Worm (Caenorhabditis elegans) whole organism, young adult: ENCODE measurements around the gene sam-4.

Source experiments
- B0261.1 ChIP-seq: sonication (generic microtip); optimal IDR thresholded peaks from 2 replicates; lab custom pipeline; 2016; ENCODE audit warnings: mild to moderate bottlenecking, missing genetic modification characterization, moderate library complexity, missing compliant biosample characterization
- B0336.3 ChIP-seq: fragments of 200-800 bp; sonication (Bioruptor generic); IDR thresholded peaks from 2 replicates; pipeline ENCODE4 v1.3.6; 2022; ENCODE audit warnings: missing genetic modification characterization, missing compliant biosample characterization
- C17E4.6 ChIP-seq: fragments of 200-800 bp; sonication (Bioruptor generic); IDR thresholded peaks from 2 replicates; pipeline ENCODE4 v1.3.6; 2022; ENCODE audit warnings: missing genetic modification reagents, missing genetic modification characterization, missing compliant biosample characterization
- F23B12.7 ChIP-seq: sonication (generic microtip); optimal IDR thresholded peaks from 2 replicates; lab custom pipeline; 2017; ENCODE audit warnings: missing genetic modification characterization, mild to moderate bottlenecking, missing compliant biosample characterization, antibody characterized with exemption, moderate library complexity; ENCODE audit not compliant: insufficient read depth
- F37B4.10 ChIP-seq: fragments of 200-800 bp; sonication (Bioruptor generic); IDR thresholded peaks from 2 replicates; pipeline ENCODE4 v1.3.6; 2022; ENCODE audit warnings: missing genetic modification characterization, missing compliant biosample characterization
- F57C9.4 ChIP-seq: sonication (generic microtip); optimal IDR thresholded peaks from 2 replicates; lab custom pipeline; 2017; ENCODE audit warnings: mild to moderate bottlenecking, missing genetic modification characterization, missing compliant biosample characterization
- K12H6.12 ChIP-seq: fragments of 200-800 bp; sonication (Bioruptor generic); optimal IDR thresholded peaks from 2 replicates; lab custom pipeline; 2018; ENCODE audit warnings: mild to moderate bottlenecking, missing genetic modification characterization, missing compliant biosample characterization
- Y53G8AR.9 ChIP-seq: fragments of 200-800 bp; sonication (Bioruptor generic); conservative IDR thresholded peaks from 2 replicates; pipeline ENCODE4 v1.3.6; 2022; ENCODE audit warnings: missing genetic modification reagents, missing genetic modification characterization, missing compliant biosample characterization
- akir-1 ChIP-seq: fragments of 200-800 bp; sonication (Bioruptor generic); optimal IDR thresholded peaks from 2 replicates; lab custom pipeline; 2018; ENCODE audit warnings: mild to moderate bottlenecking, missing genetic modification characterization, moderate library complexity, missing compliant biosample characterization
- aptf-2 ChIP-seq: fragments of 200-800 bp; sonication (Bioruptor generic); conservative IDR thresholded peaks from 2 replicates; pipeline ENCODE4 v1.3.6; 2022; ENCODE audit warnings: missing genetic modification reagents, missing genetic modification characterization, missing compliant biosample characterization
- aptf-3 ChIP-seq: fragments of 200-800 bp; sonication (Bioruptor generic); IDR thresholded peaks from 2 replicates; pipeline ENCODE4 v1.3.6; 2022; ENCODE audit warnings: missing genetic modification characterization, missing compliant biosample characterization
- atf-7 ChIP-seq: sonication (generic microtip); optimal IDR thresholded peaks from 2 replicates; lab custom pipeline; 2017; ENCODE audit warnings: mild to moderate bottlenecking, missing genetic modification characterization, missing compliant biosample characterization
- athp-1 ChIP-seq: sonication (generic microtip); optimal IDR thresholded peaks from 2 replicates; lab custom pipeline; 2017; ENCODE audit warnings: mild to moderate bottlenecking, missing genetic modification characterization, missing compliant biosample characterization
- ccch-3 ChIP-seq: fragments of 200-800 bp; sonication (Bioruptor generic); optimal IDR thresholded peaks from 2 replicates; lab custom pipeline; 2018; ENCODE audit warnings: mild to moderate bottlenecking, missing genetic modification characterization, missing compliant biosample characterization
- cebp-1 ChIP-seq, 2 experiments: fragments of 200-800 bp in 1 of 2; sonication (Bioruptor generic) in 1 of 2; sonication (generic microtip) in 1 of 2; IDR thresholded peaks in 1 of 2; optimal IDR thresholded peaks in 1 of 2; 2 replicates each; pipeline versions ENCODE4 v1.3.6 to Lab custom; 2017 to 2022; ENCODE audit warnings: missing compliant biosample characterization in 2 of 2, missing genetic modification characterization in 2 of 2, mild to moderate bottlenecking in 1 of 2, missing genetic modification reagents in 1 of 2, moderate library complexity in 1 of 2
- ceh-100 ChIP-seq: fragments of 200-800 bp; sonication (Bioruptor generic); IDR thresholded peaks from 2 replicates; pipeline ENCODE4 v1.3.6; 2022; ENCODE audit warnings: missing genetic modification reagents, missing genetic modification characterization, missing compliant biosample characterization
- ceh-58 ChIP-seq: fragments of 200-800 bp; sonication (Bioruptor generic); IDR thresholded peaks from 2 replicates; pipeline ENCODE4 v1.3.6; 2022; ENCODE audit warnings: missing genetic modification characterization, missing compliant biosample characterization
- dox-1 ChIP-seq: fragments of 200-800 bp; sonication (Bioruptor generic); IDR thresholded peaks from 2 replicates; pipeline ENCODE4 v1.3.6; 2022; ENCODE audit warnings: missing genetic modification reagents, missing genetic modification characterization, missing compliant biosample characterization
- dpl-1 ChIP-seq: fragments of 150-350 bp; optimal IDR thresholded peaks from 2 replicates; lab custom pipeline; 2014; ENCODE audit warnings: missing biosample characterization, missing genetic modification reagents, missing genetic modification characterization
- egl-18 ChIP-seq: fragments of 200-800 bp; sonication (Bioruptor generic); IDR thresholded peaks from 2 replicates; pipeline ENCODE4 v1.3.6; 2022; ENCODE audit warnings: missing genetic modification reagents, missing genetic modification characterization, missing compliant biosample characterization
- ekl-4 ChIP-seq: fragments of 200-800 bp; sonication (Bioruptor generic); IDR thresholded peaks from 2 replicates; pipeline ENCODE4 v1.3.6; 2022; ENCODE audit warnings: missing genetic modification reagents, missing genetic modification characterization, missing compliant biosample characterization
- him-1 ChIP-seq: sonication (generic microtip); optimal IDR thresholded peaks from 2 replicates; lab custom pipeline; 2016; ENCODE audit warnings: missing genotype, missing genetic modification reagents, missing genetic modification characterization, missing compliant biosample characterization
- hmg-1.2 ChIP-seq: fragments of 200-800 bp; sonication (Bioruptor generic); IDR thresholded peaks from 2 replicates; pipeline ENCODE4 v1.3.6; 2022; ENCODE audit warnings: missing genetic modification reagents, missing genetic modification characterization, missing compliant biosample characterization
- hrde-1 ChIP-seq: sonication (generic microtip); optimal IDR thresholded peaks from 2 replicates; lab custom pipeline; 2016; ENCODE audit warnings: missing genetic modification characterization, mild to moderate bottlenecking, missing compliant biosample characterization, moderate library complexity, missing genotype, missing genetic modification reagents, borderline replicate concordance
- lag-1 ChIP-seq: fragments of 200-800 bp; sonication (Bioruptor generic); IDR thresholded peaks from 2 replicates; pipeline ENCODE4 v1.3.6; 2022; ENCODE audit warnings: missing genetic modification reagents, missing genetic modification characterization, missing compliant biosample characterization
- let-607 ChIP-seq, 2 experiments: fragments of 200-800 bp in 1 of 2; sonication (Bioruptor generic) in 1 of 2; sonication (generic microtip) in 1 of 2; optimal IDR thresholded peaks; 2 replicates each; lab custom pipeline; 2016 to 2018; ENCODE audit warnings: mild to moderate bottlenecking in 2 of 2, missing compliant biosample characterization in 2 of 2, missing genetic modification characterization in 2 of 2, moderate library complexity in 2 of 2, missing genotype in 1 of 2
- lin-40 ChIP-seq: sonication (generic microtip); optimal IDR thresholded peaks from 2 replicates; lab custom pipeline; 2016; ENCODE audit warnings: missing genetic modification characterization, mild to moderate bottlenecking, missing compliant biosample characterization, missing genotype, missing genetic modification reagents
- madf-3 ChIP-seq: fragments of 200-800 bp; sonication (Bioruptor generic); IDR thresholded peaks from 2 replicates; pipeline ENCODE4 v1.3.6; 2022; ENCODE audit warnings: missing genetic modification reagents, missing genetic modification characterization, missing compliant biosample characterization
- mcd-1 ChIP-seq: fragments of 200-800 bp; sonication (Bioruptor generic); IDR thresholded peaks from 2 replicates; pipeline ENCODE4 v1.3.6; 2022; ENCODE audit warnings: missing genetic modification reagents, missing genetic modification characterization, missing compliant biosample characterization
- mxl-1 ChIP-seq: sonication (generic microtip); optimal IDR thresholded peaks from 2 replicates; lab custom pipeline; 2016; ENCODE audit warnings: missing genetic modification characterization, missing compliant biosample characterization
- nfya-2 ChIP-seq: fragments of 200-800 bp; sonication (Bioruptor generic); IDR thresholded peaks from 2 replicates; pipeline ENCODE4 v1.3.6; 2022; ENCODE audit warnings: missing genetic modification reagents, missing genetic modification characterization, missing compliant biosample characterization
- nhr-179 ChIP-seq: sonication (generic microtip); optimal IDR thresholded peaks from 2 replicates; lab custom pipeline; 2016; ENCODE audit warnings: mild to moderate bottlenecking, missing genetic modification characterization, missing compliant biosample characterization
- nhr-80 ChIP-seq: sonication (generic microtip); optimal IDR thresholded peaks from 2 replicates; lab custom pipeline; 2016; ENCODE audit warnings: missing genetic modification characterization, missing compliant biosample characterization
- pbrm-1 ChIP-seq: fragments of 200-800 bp; sonication (Bioruptor generic); IDR thresholded peaks from 2 replicates; pipeline ENCODE4 v1.3.6; 2022; ENCODE audit warnings: missing genetic modification reagents, missing genetic modification characterization, missing compliant biosample characterization
- pha-4 ChIP-seq: fragments of 150-350 bp; sonication (generic microtip); optimal IDR thresholded peaks from 2 replicates; lab custom pipeline; 2014; ENCODE audit warnings: missing biosample characterization, missing genetic modification reagents, missing genetic modification characterization
- rec-8 ChIP-seq, 2 experiments: sonication (generic microtip); optimal IDR thresholded peaks; 2 replicates each; lab custom pipeline; 2016; ENCODE audit warnings: mild to moderate bottlenecking in 2 of 2, missing genetic modification characterization in 2 of 2, missing genetic modification reagents in 2 of 2, missing genotype in 2 of 2, missing biosample characterization in 1 of 2, missing compliant biosample characterization in 1 of 2, moderate library complexity in 1 of 2
- repo-1 ChIP-seq: sonication (generic microtip); optimal IDR thresholded peaks from 2 replicates; lab custom pipeline; 2017; ENCODE audit warnings: mild to moderate bottlenecking, missing genetic modification characterization, missing compliant biosample characterization
- snpc-1.1 ChIP-seq: sonication (generic microtip); optimal IDR thresholded peaks from 2 replicates; lab custom pipeline; 2017; ENCODE audit warnings: missing genetic modification characterization, mild to moderate bottlenecking, missing compliant biosample characterization, antibody characterized with exemption, moderate library complexity, missing genotype, missing genetic modification reagents; ENCODE audit not compliant: insufficient read depth
- snpc-3.4 ChIP-seq: sonication (generic microtip); optimal IDR thresholded peaks from 2 replicates; lab custom pipeline; 2017; ENCODE audit warnings: missing genetic modification characterization, mild to moderate bottlenecking, missing compliant biosample characterization, antibody characterized with exemption, moderate library complexity, missing genotype, missing genetic modification reagents
- snpc-4 ChIP-seq, 5 experiments: fragments of 150-350 bp in 1 of 5; sonication (generic microtip) in 4 of 5; optimal IDR thresholded peaks; 2 replicates each; lab custom pipeline; 2014 to 2018; ENCODE audit warnings: missing genetic modification characterization in 5 of 5, missing biosample characterization in 3 of 5, antibody characterized with exemption in 2 of 5, mild to moderate bottlenecking in 2 of 5, missing compliant biosample characterization in 2 of 5, missing genotype in 2 of 5, moderate library complexity in 2 of 5, missing genetic modification reagents in 1 of 5
- tbp1 ChIP-seq: fragments of 200-800 bp; sonication (Bioruptor generic); optimal IDR thresholded peaks from 2 replicates; lab custom pipeline; 2018; ENCODE audit warnings: mild to moderate bottlenecking, missing genetic modification characterization, missing compliant biosample characterization
- tbx-9 ChIP-seq: sonication (generic microtip); optimal IDR thresholded peaks from 2 replicates; lab custom pipeline; 2016; ENCODE audit warnings: borderline replicate concordance, missing genetic modification characterization, inconsistent platforms, missing compliant biosample characterization
- tlf-1 ChIP-seq: fragments of 200-800 bp; sonication (Bioruptor generic); optimal IDR thresholded peaks from 2 replicates; lab custom pipeline; 2018; ENCODE audit warnings: mild to moderate bottlenecking, missing genetic modification characterization, missing compliant biosample characterization
- unc-130 ChIP-seq: sonication (generic microtip); optimal IDR thresholded peaks from 2 replicates; lab custom pipeline; 2016; ENCODE audit warnings: missing genetic modification reagents, missing genetic modification characterization, missing compliant biosample characterization
- xnd-1 ChIP-seq: sonication (generic microtip); optimal IDR thresholded peaks from 2 replicates; lab custom pipeline; 2016; ENCODE audit warnings: missing genotype, missing genetic modification reagents, missing genetic modification characterization, missing compliant biosample characterization
- ztf-28 ChIP-seq: fragments of 200-800 bp; sonication (Bioruptor generic); IDR thresholded peaks from 2 replicates; pipeline ENCODE4 v1.3.6; 2022; ENCODE audit warnings: missing genetic modification reagents, missing genetic modification characterization, missing compliant biosample characterization

Gene sam-4

DNA sequence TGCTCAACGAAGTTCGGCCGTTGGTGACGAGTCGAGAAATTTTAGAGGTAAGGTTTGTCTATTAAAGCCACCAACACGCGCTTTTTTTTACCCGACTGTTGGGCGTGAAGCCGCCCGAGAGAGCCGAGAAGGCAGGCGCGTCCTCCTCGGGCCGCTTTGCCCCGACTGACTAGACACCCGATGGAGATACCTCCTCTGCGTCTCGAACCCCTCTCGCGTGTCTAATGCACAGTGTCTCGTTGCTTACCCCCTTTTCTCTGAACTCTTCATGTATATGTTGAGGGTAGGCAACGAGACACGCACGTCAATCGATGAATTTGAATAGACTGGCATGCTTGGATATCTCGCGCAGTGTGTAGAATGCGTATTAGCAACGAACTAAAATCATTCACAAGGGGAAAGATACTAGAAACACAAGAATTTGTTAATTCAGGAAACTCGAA lies 12.7 kb upstream of the sam-4 start (continued):
- TF ChIP-seq hrde-1 (tag; lab: Kevin White, UChicago), result peak; percentile 94
- no peak for TF ChIP-seq snpc-1.1 (tag; lab: Kevin White, UChicago)
- peak; percentile 36 to 42 for TF ChIP-seq rec-8 (tag; optimal IDR thresholded peaks at IDR 0.05; lab: Kevin White, UChicago)
- peak; percentile 96 for TF ChIP-seq pbrm-1 (GFP tag; lab: Robert Waterston, UW)
- peak; percentile 97 for TF ChIP-seq Y53G8AR.9 (GFP tag; lab: Robert Waterston, UW)
- TF ChIP-seq madf-3 (GFP tag; lab: Robert Waterston, UW), result peak; percentile 97
- peak; percentile 97 for TF ChIP-seq repo-1
- peak; percentile 93 for TF ChIP-seq tlf-1 (GFP tag; lab: Kevin White, UChicago)
- TF ChIP-seq K12H6.12 (tag; lab: Kevin White, UChicago), result peak; percentile 90
- TF ChIP-seq B0336.3, result peak; percentile 98
- peak; percentile 88 for TF ChIP-seq cebp-1 (GFP tag; IDR thresholded peaks at IDR 0.05; lab: Robert Waterston, UW)
- TF ChIP-seq cebp-1 (tag; optimal IDR thresholded peaks at IDR 0.05; lab: Kevin White, UChicago), result peak; percentile 90
- TF ChIP-seq mcd-1, result peak; percentile 91
- TF ChIP-seq tbp1 (GFP tag; lab: Kevin White, UChicago), result peak; percentile 71
- TF ChIP-seq snpc-4 (GFP tag; optimal IDR thresholded peaks at IDR 0.05; lab: Kevin White, UChicago), result peak; percentile 51
- TF ChIP-seq snpc-4 (tag; optimal IDR thresholded peaks at IDR 0.05; lab: Kevin White, UChicago), result peak in 2 of 4 experiments; percentile 82 to 84
- TF ChIP-seq nhr-179 (tag; lab: Kevin White, UChicago), result peak; percentile 12
- TF ChIP-seq xnd-1, result peak; percentile 50
- TF ChIP-seq pha-4 (tag; lab: Kevin White, UChicago), result no peak
- TF ChIP-seq snpc-3.4 (tag; lab: Kevin White, UChicago), result no peak
- TF ChIP-seq let-607 (tag; optimal IDR thresholded peaks at IDR 0.05; lab: Kevin White, UChicago), result peak; percentile 82 to 88
- peak; percentile 98 for TF ChIP-seq ekl-4 (GFP tag; lab: Robert Waterston, UW)
- TF ChIP-seq aptf-2 (GFP tag; lab: Robert Waterston, UW), result peak; percentile 86
- peak; percentile 95 for TF ChIP-seq C17E4.6
- TF ChIP-seq unc-130 (GFP tag; lab: Kevin White, UChicago), result peak; percentile 65
- TF ChIP-seq athp-1 (tag; lab: Kevin White, UChicago), result peak; percentile 99
- peak; percentile 43 for TF ChIP-seq him-1 (tag; lab: Kevin White, UChicago)
- TF ChIP-seq F23B12.7 (tag; lab: Kevin White, UChicago), result no peak
- TF ChIP-seq atf-7, result peak; percentile 97
- TF ChIP-seq nfya-2, result peak; percentile 99
- TF ChIP-seq B0261.1 (tag; lab: Kevin White, UChicago), result peak; percentile 55
- TF ChIP-seq dpl-1 (GFP tag; lab: Kevin White, UChicago), result no peak
- peak; percentile 99 for TF ChIP-seq tbx-9
- peak; percentile 90 for TF ChIP-seq ceh-100
- peak; percentile 2 for TF ChIP-seq nhr-80 (tag; lab: Kevin White, UChicago)
- TF ChIP-seq F37B4.10 (GFP tag; lab: Robert Waterston, UW), result peak; percentile 92; the same call in 1 of the 2 replicates
- TF ChIP-seq ztf-28 (GFP tag; lab: Robert Waterston, UW), result peak; percentile 93
- TF ChIP-seq egl-18 (GFP tag; lab: Robert Waterston, UW), result peak; percentile 93
- TF ChIP-seq F57C9.4 (tag; lab: Kevin White, UChicago), result peak; percentile 98
- peak; percentile 67 for TF ChIP-seq mxl-1 (tag; lab: Kevin White, UChicago)
- TF ChIP-seq akir-1 (GFP tag; lab: Kevin White, UChicago), result peak; percentile 78
- TF ChIP-seq aptf-3 (GFP tag; lab: Robert Waterston, UW), result peak; percentile 99
- TF ChIP-seq ccch-3, result no peak
- TF ChIP-seq dox-1 (GFP tag; lab: Robert Waterston, UW), result peak; percentile 87; the same call in 1 of the 2 replicates
- peak; percentile 88 for TF ChIP-seq lin-40 (tag; lab: Kevin White, UChicago)
- TF ChIP-seq hmg-1.2 (GFP tag; lab: Robert Waterston, UW), result peak; percentile 93
- 0 out of 2 replicates have a peak, but pooled peaks have one; percentile 70 for TF ChIP-seq lag-1 (GFP tag; lab: Robert Waterston, UW)
- TF ChIP-seq ceh-58 (GFP tag; lab: Robert Waterston, UW), result peak; percentile 97
